Worm (Caenorhabditis elegans) whole organism, L1 larva: Measurements from ENCODE around the gene fbxb-114.

Experiments
- aly-2 ChIP-seq: fragments of 150-350 bp; optimal IDR thresholded peaks from 2 replicates; lab custom pipeline; 2014; ENCODE audit warnings: missing biosample characterization, missing genetic modification characterization
- ceh-90 ChIP-seq: sonication (generic microtip); optimal IDR thresholded peaks from 2 replicates; lab custom pipeline; 2016; ENCODE audit warnings: missing genetic modification characterization, missing compliant biosample characterization
- dpl-1 ChIP-seq, 3 experiments: fragments of 150-350 bp in 2 of 3; sonication (generic microtip) in 1 of 3; optimal IDR thresholded peaks; 2 replicates each; lab custom pipeline; 2014 to 2017; ENCODE audit warnings: missing biosample characterization in 3 of 3, missing genetic modification characterization in 3 of 3, missing genetic modification reagents in 3 of 3
- efl-3 ChIP-seq: fragments of 200-800 bp; sonication (Bioruptor generic); optimal IDR thresholded peaks from 2 replicates; lab custom pipeline; 2018; ENCODE audit warnings: mild to moderate bottlenecking, missing genetic modification characterization, missing compliant biosample characterization
- nhr-237 ChIP-seq: fragments of 150-350 bp; optimal IDR thresholded peaks from 2 replicates; lab custom pipeline; 2014; ENCODE audit warnings: missing biosample characterization, missing genetic modification characterization
- tbx-2 ChIP-seq: sonication (generic microtip); optimal IDR thresholded peaks from 2 replicates; lab custom pipeline; 2016; ENCODE audit warnings: missing genetic modification characterization, missing compliant biosample characterization

DNA sequence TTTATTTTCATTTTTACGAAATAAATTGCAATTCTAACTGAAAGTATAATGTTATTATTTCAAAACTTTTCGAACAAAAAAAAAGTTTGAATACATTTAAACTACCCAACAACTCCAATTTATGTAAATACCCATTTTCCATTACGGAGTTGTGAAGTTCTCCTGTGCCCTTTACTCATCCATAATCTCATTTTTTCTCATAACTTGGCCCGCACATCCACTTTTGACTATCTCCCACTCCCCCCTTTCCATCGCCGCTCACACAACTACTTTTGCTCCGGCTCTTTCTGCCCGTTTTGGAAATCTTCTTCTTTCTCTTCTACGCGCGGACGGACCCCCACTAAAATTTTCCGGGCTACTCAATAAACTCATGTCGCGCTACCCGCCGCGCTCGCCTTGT is 41.0 kb downstream of the fbxb-114 start:
- TF ChIP-seq aly-2 (tag; lab: Kevin White, UChicago) (no peak), dpl-1 (GFP tag; optimal IDR thresholded peaks at IDR 0.05; lab: Kevin White, UChicago) (no peak), nhr-237 (no peak), tbx-2 (tag; lab: Kevin White, UChicago) (no peak), ceh-90 (tag; lab: Kevin White, UChicago) (no peak), efl-3 (GFP tag; lab: Kevin White, UChicago) (no peak)
